Worm (Caenorhabditis elegans): ENCODE measurements around the gene F13H10.6.

ce11 chrIV:11049806-11050205 is 40.7 kb downstream of the F13H10.6 start, which contains the start of gene F36H1.3:
- TF ChIP-seq nhr-11 (tag; optimal IDR thresholded peaks at IDR 0.05) (no peak), pqm-1 (tag; optimal IDR thresholded peaks at IDR 0.05) (no peak), unc-62 (GFP tag; optimal IDR thresholded peaks at IDR 0.05 in 1 of 2) (peak in 1 of 2 experiments; percentile 92), unc-62 (tag; optimal IDR thresholded peaks at IDR 0.05) (no peak), duxl-1 (tag; optimal IDR thresholded peaks at IDR 0.05; ENCODE audit: poor library complexity) (no peak), hlh-30 (tag; optimal IDR thresholded peaks at IDR 0.05; ENCODE audit: insufficient read depth) (no peak), lin-15B (tag; optimal IDR thresholded peaks at IDR 0.05) (no peak), unc-39 (tag; optimal IDR thresholded peaks at IDR 0.05) (no peak), dpl-1 (GFP tag; optimal IDR thresholded peaks at IDR 0.05) (no peak), daf-8 (GFP tag; IDR thresholded peaks at IDR 0.05) (no peak), lin-39 (tag; optimal IDR thresholded peaks at IDR 0.05) (no peak), snpc-4 (tag; optimal IDR thresholded peaks at IDR 0.05) (no peak)
